Worm (Caenorhabditis elegans): ENCODE data around the gene C06E1.7.

ce11 chrIII:8579367-8579766 is 14.2 kb downstream of the C06E1.7 start:
- TF ChIP-seq nhr-42 (GFP tag; IDR thresholded peaks at IDR 0.05): no peak
- no peak for TF ChIP-seq unc-39 (tag; optimal IDR thresholded peaks at IDR 0.05)
- no peak for TF ChIP-seq hmg-1.1 (GFP tag; IDR thresholded peaks at IDR 0.05)
- no peak for TF ChIP-seq nhr-77 (tag; optimal IDR thresholded peaks at IDR 0.05)
- TF ChIP-seq skn-1 (tag; optimal IDR thresholded peaks at IDR 0.05): no peak
- TF ChIP-seq lsy-2 (tag; optimal IDR thresholded peaks at IDR 0.05): no peak
- TF ChIP-seq ctbp-1 (GFP tag; IDR thresholded peaks at IDR 0.05): 0 out of 2 replicates have a peak, but pooled peaks have one; percentile 36
- TF ChIP-seq rbr-2 (tag; optimal IDR thresholded peaks at IDR 0.05): no peak
- TF ChIP-seq mdl-1 (tag; optimal IDR thresholded peaks at IDR 0.05): no peak
- TF ChIP-seq nhr-10 (tag; optimal IDR thresholded peaks at IDR 0.05): no peak
- TF ChIP-seq aly-2 (tag; optimal IDR thresholded peaks at IDR 0.05): no peak
- no peak for TF ChIP-seq daf-19 (GFP tag; conservative IDR thresholded peaks at IDR 0.05)
- TF ChIP-seq snpc-4 (tag; optimal IDR thresholded peaks at IDR 0.05): no peak

Data from whole organism, L4 larva.